Worm (Caenorhabditis elegans) whole organism, L4 larva: ENCODE results near the gene wdr-20.

Source experiments
- ceh-82 ChIP-seq: sonication (generic microtip); optimal IDR thresholded peaks from 2 replicates; lab custom pipeline; 2017; ENCODE audit warnings: missing biosample characterization, missing genetic modification characterization
- snpc-4 ChIP-seq: fragments of 150-350 bp; optimal IDR thresholded peaks from 2 replicates; lab custom pipeline; 2014; ENCODE audit warnings: missing biosample characterization, missing genetic modification characterization
- unc-62 ChIP-seq, 3 experiments: fragments of 150-350 bp in 1 of 3; sonication (generic microtip); optimal IDR thresholded peaks in 2 of 3; peaks in 1 of 3; 1 replicate in 1 of 3; 2 replicates in 2 of 3; lab custom pipeline; 2014 to 2017; ENCODE audit warnings: missing biosample characterization in 3 of 3, missing genetic modification characterization in 3 of 3, missing genetic modification reagents in 3 of 3, missing genotype in 1 of 3

- TF ChIP-seq snpc-4 (tag; lab: Kevin White, UChicago) (no peak), ceh-82 (tag; lab: Kevin White, UChicago) (no peak), unc-62 (GFP tag; optimal IDR thresholded peaks at IDR 0.05 in 1 of 2; lab: Kevin White, UChicago) (no peak), unc-62 (tag; optimal IDR thresholded peaks at IDR 0.05; lab: Kevin White, UChicago) (no peak)
Measured at ce11 chrV:10182984-10183383, 49.0 kb upstream of the wdr-20 start, which contains the start of gene ZK856.4.
